Worm (Caenorhabditis elegans): ENCODE measurements around the gene rbbp-5.
A peak's percentile ranks its signal among the peaks of the same experiment; 100 is the strongest.

Gene rbbp-5

DNA sequence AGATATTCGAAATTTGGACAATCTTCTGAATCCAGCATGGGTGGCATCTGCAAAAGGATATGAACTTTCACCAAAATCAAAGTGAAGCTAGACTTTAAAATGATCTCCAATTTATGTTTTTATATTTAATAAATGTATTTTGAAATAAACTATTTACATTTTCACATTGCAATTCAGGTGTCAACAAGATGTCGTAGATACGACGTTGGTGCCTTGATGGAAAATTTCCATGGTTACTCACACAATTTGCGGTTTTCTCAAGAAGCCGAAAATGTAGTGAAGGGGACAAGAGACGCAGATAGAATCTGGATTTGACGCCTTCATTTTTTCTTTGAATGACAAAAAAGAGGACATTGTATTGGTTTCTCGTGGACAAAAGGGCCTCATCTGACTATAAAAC, 1.9 kb downstream of the rbbp-5 start, which contains the start of gene rgs-3:
TSS of gene rgs-3 (plus strand) at position 301 of the 400 bp plus-strand sequence.
- no peak for TF ChIP-seq tag-97 (GFP tag; IDR thresholded peaks at IDR 0.05)
- no peak for TF ChIP-seq D1046.2 (GFP tag; IDR thresholded peaks at IDR 0.05)
- TF ChIP-seq Y75B8A.6 (GFP tag; IDR thresholded peaks at IDR 0.05) = no peak
- TF ChIP-seq daf-8 (GFP tag; IDR thresholded peaks at IDR 0.05) = no peak

DNA sequence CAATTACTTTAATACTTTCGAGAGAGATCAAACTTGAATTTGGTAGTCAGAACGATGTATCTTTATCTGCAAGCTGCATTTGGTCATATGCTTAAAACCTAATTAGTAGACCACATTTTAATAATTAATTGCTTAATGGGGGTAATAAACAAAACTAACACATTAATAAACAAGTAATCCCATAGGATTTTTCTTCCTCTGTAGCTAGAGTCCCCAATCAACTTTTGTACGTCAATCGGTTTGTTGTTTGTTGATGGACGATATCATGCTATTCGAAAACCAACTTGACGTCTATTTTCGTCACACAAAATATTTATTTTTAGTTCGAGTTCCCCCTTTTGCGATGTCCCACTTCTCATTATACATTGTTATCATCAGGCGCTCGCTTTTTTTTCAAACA, 3.8 kb downstream of the rbbp-5 start:
- TF ChIP-seq nhr-11 (tag; optimal IDR thresholded peaks at IDR 0.05) (no peak), madf-9 (GFP tag; conservative IDR thresholded peaks at IDR 0.05) (no peak), skn-1 (tag; optimal IDR thresholded peaks at IDR 0.05) (no peak)

DNA sequence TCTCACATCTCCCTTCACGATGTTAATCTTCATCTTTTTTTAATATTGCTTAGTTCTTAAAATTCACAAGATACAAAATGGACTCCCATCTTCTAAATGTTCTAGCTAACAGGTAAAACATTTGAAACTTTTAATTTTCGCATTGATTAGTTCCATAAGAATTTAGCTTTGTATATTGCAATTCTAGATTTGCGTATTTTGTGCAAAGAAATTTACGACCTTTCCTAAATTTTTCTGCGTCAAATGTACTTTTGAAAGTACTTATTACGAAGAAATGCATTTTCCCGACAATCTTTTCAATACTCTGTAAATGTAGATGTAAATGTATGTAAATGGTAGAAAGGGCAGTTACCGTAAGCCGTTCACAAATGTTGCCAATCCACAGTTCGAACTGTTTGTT, 6.4 kb downstream of the rbbp-5 start:
- no peak for TF ChIP-seq D1046.2 (GFP tag; IDR thresholded peaks at IDR 0.05)
- no peak for TF ChIP-seq duxl-1 (tag; optimal IDR thresholded peaks at IDR 0.05; ENCODE audit: poor library complexity)
- peak in 1 of 2 experiments; percentile 94 for TF ChIP-seq unc-62 (GFP tag; optimal IDR thresholded peaks at IDR 0.05 in 1 of 2)
- TF ChIP-seq unc-62 (tag; optimal IDR thresholded peaks at IDR 0.05) = no peak
- no peak for TF ChIP-seq tag-97 (GFP tag; IDR thresholded peaks at IDR 0.05)
- TF ChIP-seq arid-1 (GFP tag; conservative IDR thresholded peaks at IDR 0.05) = no peak
- TF ChIP-seq F10B5.3 (tag; optimal IDR thresholded peaks at IDR 0.05) = no peak
- no peak for TF ChIP-seq jun-1 (tag; optimal IDR thresholded peaks at IDR 0.05)
- TF ChIP-seq attf-4 (tag; optimal IDR thresholded peaks at IDR 0.05) = no peak
- no peak for TF ChIP-seq ceh-44 (GFP tag; IDR thresholded peaks at IDR 0.05)

DNA sequence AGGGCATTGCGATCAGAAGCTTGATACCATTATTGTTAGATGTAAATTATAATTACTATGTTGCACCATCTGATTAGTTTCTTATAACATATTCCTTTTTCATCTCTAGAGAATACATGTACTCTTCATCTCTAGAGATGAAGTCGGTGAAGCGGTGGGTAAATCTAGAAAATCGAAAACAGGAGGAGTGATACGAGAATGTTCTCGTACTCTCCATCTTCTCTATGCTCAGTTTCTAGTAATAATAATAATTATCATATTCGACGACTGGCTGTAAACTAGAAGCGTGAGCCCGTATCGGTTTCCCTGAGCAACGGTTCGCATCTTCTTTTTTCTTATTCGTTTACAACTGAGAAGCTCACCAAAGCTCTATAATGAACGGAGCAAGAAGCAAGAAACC, 10.1 kb downstream of the rbbp-5 start:
- no peak for TF ChIP-seq lsy-2 (tag; optimal IDR thresholded peaks at IDR 0.05)
- TF ChIP-seq aha-1 (tag) = peak; percentile 90

DNA sequence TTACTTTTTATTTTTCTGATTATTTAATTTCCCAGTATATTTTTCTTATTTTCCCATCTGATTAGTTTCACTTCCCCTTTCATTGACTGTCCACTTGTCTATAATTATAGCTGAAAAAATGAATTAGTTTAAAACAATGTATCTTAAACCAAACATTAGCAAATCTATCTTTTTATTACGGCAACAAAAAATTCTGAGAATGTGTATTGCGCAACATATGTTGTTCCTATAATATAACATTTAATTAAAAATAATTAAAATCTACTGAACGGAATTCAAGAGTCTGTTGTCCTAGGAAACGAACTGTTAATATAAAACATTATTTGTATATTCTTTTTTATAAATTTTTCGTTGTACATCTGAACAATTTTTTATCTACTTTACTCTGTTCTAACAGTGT, 12.4 kb downstream of the rbbp-5 start:
- TF ChIP-seq lir-3 (tag; optimal IDR thresholded peaks at IDR 0.05) (no peak), mdt-29 (GFP tag; IDR thresholded peaks at IDR 0.05) (no peak), daf-16 (GFP tag; optimal IDR thresholded peaks at IDR 0.05) (no peak), daf-16 (tag; optimal IDR thresholded peaks at IDR 0.05) (no peak), F37D6.2 (tag; optimal IDR thresholded peaks at IDR 0.05) (no peak)

DNA sequence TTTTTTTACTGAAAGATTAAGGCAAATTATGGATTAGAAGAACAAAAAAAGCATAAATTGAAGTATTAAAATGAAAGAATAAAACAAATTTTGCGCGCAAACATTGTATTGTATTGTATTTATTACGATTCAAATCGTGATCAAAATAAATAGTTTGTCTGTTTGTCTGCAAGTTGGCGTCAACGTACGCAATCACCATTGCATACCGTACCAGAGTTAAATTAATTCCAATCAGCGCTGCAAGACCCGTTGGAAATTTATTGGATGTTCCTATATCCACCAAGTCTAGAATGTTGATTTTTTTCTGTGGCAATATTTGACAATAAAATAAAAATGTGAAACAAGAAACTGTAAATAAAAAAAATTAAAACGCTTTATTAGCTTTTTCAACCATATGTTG, 15.6 kb downstream of the rbbp-5 start, which contains the start of gene heri-1:
TSS of gene heri-1 (minus strand) at position 8 of the 400 bp plus-strand sequence.
- TF ChIP-seq unc-130 (GFP tag; optimal IDR thresholded peaks at IDR 0.05) = peak; percentile 70
- TF ChIP-seq lsy-2 (tag; optimal IDR thresholded peaks at IDR 0.05) = peak in 1 of 2 experiments; percentile 4
- TF ChIP-seq lin-13 (GFP tag; optimal IDR thresholded peaks at IDR 0.05) = no peak

DNA sequence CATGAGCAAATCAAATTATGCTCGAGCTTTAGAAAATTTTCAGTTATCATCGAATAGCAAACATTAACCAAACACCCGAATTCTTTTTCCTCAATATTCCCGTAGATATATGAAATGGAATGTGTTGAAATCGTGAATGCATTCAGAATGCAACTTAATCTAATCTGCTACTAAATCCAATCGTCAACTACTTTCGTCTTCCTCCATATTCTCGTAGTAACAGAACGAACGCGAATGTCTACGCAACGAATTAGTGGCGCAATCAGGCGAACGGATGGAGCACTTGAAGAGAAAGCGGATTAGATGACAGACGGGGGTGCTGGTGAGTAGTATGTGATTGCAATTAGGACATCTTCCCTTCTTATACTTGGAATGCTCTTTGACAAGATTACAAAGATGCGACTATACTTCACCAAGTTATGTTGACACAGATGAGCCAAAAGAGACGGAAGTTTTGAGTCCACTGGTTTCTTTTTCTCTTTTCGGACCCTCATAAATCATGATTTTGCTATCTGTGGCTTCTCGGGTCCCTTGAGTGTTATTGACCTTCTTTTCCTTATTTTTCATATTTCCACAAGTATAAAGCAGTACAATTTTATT, 16.3 kb downstream of the rbbp-5 start:
- TF ChIP-seq unc-130 (GFP tag; optimal IDR thresholded peaks at IDR 0.05) = no peak
- TF ChIP-seq unc-62 (GFP tag; optimal IDR thresholded peaks at IDR 0.05 in 1 of 2) = no peak
- TF ChIP-seq unc-62 (tag; optimal IDR thresholded peaks at IDR 0.05) = no peak
- no peak for TF ChIP-seq lin-29 (GFP tag; IDR thresholded peaks at IDR 0.05)
- 0 out of 2 replicates have a peak, but pooled peaks have one; percentile 23 for TF ChIP-seq ctbp-1 (GFP tag; IDR thresholded peaks at IDR 0.05)
- TF ChIP-seq nhr-28 (tag; optimal IDR thresholded peaks at IDR 0.05) = no peak
- TF ChIP-seq nhr-11 (tag; optimal IDR thresholded peaks at IDR 0.05) = no peak
- no peak for TF ChIP-seq ztf-7 (tag; optimal IDR thresholded peaks at IDR 0.05)
- TF ChIP-seq snpc-4 (tag; optimal IDR thresholded peaks at IDR 0.05) = no peak
- no peak for TF ChIP-seq saeg-2 (GFP tag; IDR thresholded peaks at IDR 0.05)
- TF ChIP-seq madf-9 (GFP tag; conservative IDR thresholded peaks at IDR 0.05) = no peak
- TF ChIP-seq T26A8.4 (GFP tag; IDR thresholded peaks at IDR 0.05) = 0 out of 2 replicates have a peak, but pooled peaks have one; percentile 25
- TF ChIP-seq aha-1 (tag) = peak; percentile 17
